Worm (Caenorhabditis elegans) whole organism, late embryonic: ENCODE measurements around the gene btb-9.

ENCODE experiments used
- F13H6.1 ChIP-seq: sonication (generic microtip); optimal IDR thresholded peaks from 2 replicates; lab custom pipeline; 2016; ENCODE audit warnings: missing genetic modification characterization, missing compliant biosample characterization
- Y22D7AL.16 ChIP-seq: sonication (generic microtip); optimal IDR thresholded peaks from 2 replicates; lab custom pipeline; 2016; ENCODE audit warnings: missing genetic modification characterization, missing compliant biosample characterization
- ama-1 ChIP-seq: fragments of 150-350 bp; optimal IDR thresholded peaks from 2 replicates; lab custom pipeline; 2014
- ceh-18 ChIP-seq: sonication (generic microtip); optimal IDR thresholded peaks from 2 replicates; lab custom pipeline; 2016; ENCODE audit warnings: missing genetic modification characterization, missing compliant biosample characterization
- ceh-19 ChIP-seq: fragments of 200-800 bp; sonication (Bioruptor generic); optimal IDR thresholded peaks from 2 replicates; lab custom pipeline; 2018; ENCODE audit warnings: mild to moderate bottlenecking, missing genetic modification characterization, missing compliant biosample characterization
- ceh-2 ChIP-seq: sonication (generic microtip); optimal IDR thresholded peaks from 2 replicates; lab custom pipeline; 2016; ENCODE audit warnings: missing genotype, missing genetic modification characterization, missing compliant biosample characterization
- ceh-22 ChIP-seq: sonication (generic microtip); optimal IDR thresholded peaks from 2 replicates; lab custom pipeline; 2017; ENCODE audit warnings: missing biosample characterization, missing genetic modification characterization
- ceh-30 ChIP-seq: fragments of 150-350 bp; optimal IDR thresholded peaks from 2 replicates; lab custom pipeline; 2014; ENCODE audit warnings: missing biosample characterization, missing genetic modification characterization
- ceh-34 ChIP-seq: sonication (generic microtip); optimal IDR thresholded peaks from 2 replicates; lab custom pipeline; 2016; ENCODE audit warnings: mild to moderate bottlenecking, missing genetic modification characterization, missing compliant biosample characterization
- ceh-45 ChIP-seq: fragments of 200-800 bp; sonication (Bioruptor generic); IDR thresholded peaks from 2 replicates; pipeline ENCODE4 v1.3.6; 2022; ENCODE audit warnings: missing genetic modification reagents, missing genetic modification characterization, missing compliant biosample characterization
- ceh-6 ChIP-seq: fragments of 200-800 bp; sonication (Bioruptor generic); optimal IDR thresholded peaks from 2 replicates; lab custom pipeline; 2018; ENCODE audit warnings: mild to moderate bottlenecking, missing genetic modification characterization, missing compliant biosample characterization
- che-1 ChIP-seq: sonication (generic microtip); optimal IDR thresholded peaks from 2 replicates; lab custom pipeline; 2016; ENCODE audit warnings: mild to moderate bottlenecking, missing genetic modification characterization, missing compliant biosample characterization
- dmd-4 ChIP-seq: sonication (generic microtip); optimal IDR thresholded peaks from 2 replicates; lab custom pipeline; 2016; ENCODE audit warnings: borderline replicate concordance, missing genetic modification characterization, missing compliant biosample characterization
- dve-1 ChIP-seq: sonication (generic microtip); optimal IDR thresholded peaks from 2 replicates; lab custom pipeline; 2017; ENCODE audit warnings: antibody characterized with exemption, mild to moderate bottlenecking, missing genetic modification characterization, missing compliant biosample characterization
- elt-2 ChIP-seq: sonication (generic microtip); optimal IDR thresholded peaks from 2 replicates; lab custom pipeline; 2016; ENCODE audit warnings: missing genetic modification reagents, missing genetic modification characterization, missing compliant biosample characterization
- eyg-1 ChIP-seq: sonication (generic microtip); optimal IDR thresholded peaks from 2 replicates; lab custom pipeline; 2016; ENCODE audit warnings: missing genotype, missing genetic modification characterization, missing compliant biosample characterization
- fax-1 ChIP-seq: sonication (generic microtip); optimal IDR thresholded peaks from 2 replicates; lab custom pipeline; 2016; ENCODE audit warnings: missing genotype, missing genetic modification characterization, missing compliant biosample characterization
- fkh-10 ChIP-seq: fragments of 150-350 bp; optimal IDR thresholded peaks from 2 replicates; lab custom pipeline; 2014; ENCODE audit warnings: missing biosample characterization, missing genetic modification reagents, missing genetic modification characterization
- fkh-6 ChIP-seq: sonication (generic microtip); optimal IDR thresholded peaks from 2 replicates; lab custom pipeline; 2016; ENCODE audit warnings: missing genetic modification characterization, missing compliant biosample characterization
- hlh-15 ChIP-seq: sonication (generic microtip); optimal IDR thresholded peaks from 2 replicates; lab custom pipeline; 2016; ENCODE audit warnings: missing genetic modification characterization, missing compliant biosample characterization
- hlh-30 ChIP-seq: sonication (generic microtip); optimal IDR thresholded peaks from 2 replicates; lab custom pipeline; 2017; ENCODE audit warnings: antibody characterized with exemption, missing genetic modification characterization, missing compliant biosample characterization; ENCODE audit not compliant: insufficient read depth
- lin-11 ChIP-seq: fragments of 200-800 bp; sonication (Bioruptor generic); optimal IDR thresholded peaks from 2 replicates; lab custom pipeline; 2018; ENCODE audit warnings: mild to moderate bottlenecking, missing genetic modification characterization, missing compliant biosample characterization
- madf-2 ChIP-seq: sonication (generic microtip); optimal IDR thresholded peaks from 2 replicates; lab custom pipeline; 2017; ENCODE audit warnings: missing genetic modification characterization, missing compliant biosample characterization
- nfya-1 ChIP-seq: sonication (generic microtip); optimal IDR thresholded peaks from 2 replicates; lab custom pipeline; 2017; ENCODE audit warnings: missing genetic modification characterization, mild to moderate bottlenecking, missing compliant biosample characterization, antibody characterized with exemption, moderate library complexity
- nhr-11 ChIP-seq: fragments of 150-350 bp; optimal IDR thresholded peaks from 2 replicates; lab custom pipeline; 2014; ENCODE audit warnings: missing biosample characterization, missing genetic modification characterization
- npax-4 ChIP-seq: sonication (generic microtip); optimal IDR thresholded peaks from 2 replicates; lab custom pipeline; 2016; ENCODE audit warnings: missing genetic modification characterization, missing compliant biosample characterization
- pag-3 ChIP-seq: sonication (generic microtip); optimal IDR thresholded peaks from 2 replicates; lab custom pipeline; 2016; ENCODE audit warnings: missing compliant biosample characterization, missing genetic modification characterization, borderline replicate concordance
- pat-9 ChIP-seq: fragments of 200-800 bp; sonication (Bioruptor generic); optimal IDR thresholded peaks from 2 replicates; lab custom pipeline; 2018; ENCODE audit warnings: mild to moderate bottlenecking, missing genetic modification characterization, moderate library complexity, missing compliant biosample characterization
- pha-4 ChIP-seq: fragments of 150-350 bp; optimal IDR thresholded peaks from 2 replicates; lab custom pipeline; 2018; ENCODE audit warnings: missing biosample characterization, missing genetic modification reagents, missing genetic modification characterization
- ref-2 ChIP-seq: sonication (generic microtip); optimal IDR thresholded peaks from 2 replicates; lab custom pipeline; 2016; ENCODE audit warnings: missing genetic modification characterization, missing compliant biosample characterization
- rnt-1 ChIP-seq: sonication (generic microtip); optimal IDR thresholded peaks from 2 replicates; lab custom pipeline; 2016; ENCODE audit warnings: missing genetic modification characterization, missing compliant biosample characterization
- sox-2 ChIP-seq: fragments of 200-800 bp; sonication (Bioruptor generic); IDR thresholded peaks from 2 replicates; pipeline ENCODE4 v1.3.6; 2022; ENCODE audit warnings: missing genetic modification reagents, missing genetic modification characterization, missing compliant biosample characterization
- tbx-2 ChIP-seq: sonication (generic microtip); optimal IDR thresholded peaks from 2 replicates; lab custom pipeline; 2016; ENCODE audit warnings: missing genetic modification characterization, missing compliant biosample characterization
- unc-42 ChIP-seq: sonication (generic microtip); optimal IDR thresholded peaks from 2 replicates; lab custom pipeline; 2016; ENCODE audit warnings: missing genotype, missing genetic modification characterization, missing compliant biosample characterization
- unc-55 ChIP-seq: sonication (generic microtip); optimal IDR thresholded peaks from 2 replicates; lab custom pipeline; 2017; ENCODE audit warnings: missing biosample characterization, missing genetic modification reagents, missing genetic modification characterization
- zip-5 ChIP-seq: sonication (generic microtip); optimal IDR thresholded peaks from 2 replicates; lab custom pipeline; 2016; ENCODE audit warnings: missing genetic modification characterization, missing compliant biosample characterization

btb-9 gene

ce11 chrII:1756582-1756981 lies 28.3 kb downstream of the btb-9 start, which contains the start of gene fbxb-53:
TSS of gene fbxb-53 (plus strand) at chrII:1756882.
- TF ChIP-seq Y22D7AL.16 (tag; lab: Kevin White, UChicago) (no peak), F13H6.1 (no peak), ceh-19 (GFP tag; lab: Kevin White, UChicago) (no peak), dve-1 (no peak), pag-3 (tag; lab: Kevin White, UChicago) (no peak), rnt-1 (tag; lab: Kevin White, UChicago) (no peak), fkh-6 (tag; lab: Kevin White, UChicago) (no peak), madf-2 (tag; lab: Kevin White, UChicago) (no peak), ama-1 (no peak), fax-1 (tag; lab: Kevin White, UChicago) (no peak), nfya-1 (tag; lab: Kevin White, UChicago) (no peak), ref-2 (tag; lab: Kevin White, UChicago) (no peak)

ce11 chrII:1757033-1757432 lies 28.7 kb downstream of the btb-9 start, which contains the start of gene F36H5.10:
TSS of gene F36H5.10 (plus strand) at chrII:1757333.
- TF ChIP-seq pat-9 (tag; lab: Kevin White, UChicago) (no peak), ama-1 (no peak), sox-2 (GFP tag; lab: Robert Waterston, UW) (no peak), eyg-1 (tag; lab: Kevin White, UChicago) (no peak), ceh-2 (tag; lab: Kevin White, UChicago) (no peak), pag-3 (tag; lab: Kevin White, UChicago) (no peak)

ce11 chrII:1759602-1760001 lies 31.3 kb downstream of the btb-9 start, which contains the start of gene F36H5.18:
TSS of gene F36H5.18 (plus strand) at chrII:1759902.
- TF ChIP-seq dmd-4 (tag; lab: Kevin White, UChicago) (no peak), zip-5 (tag; lab: Kevin White, UChicago) (no peak), ceh-34 (no peak), pha-4 (tag; lab: Kevin White, UChicago) (no peak), ceh-18 (tag; lab: Kevin White, UChicago) (no peak), hlh-15 (no peak), lin-11 (tag; lab: Kevin White, UChicago) (no peak), ceh-30 (tag; lab: Kevin White, UChicago) (no peak), pag-3 (tag; lab: Kevin White, UChicago) (no peak)

ce11 chrII:1761564-1761963 lies 33.3 kb downstream of the btb-9 start, which contains the start of gene F36H5.4:
TSS of gene F36H5.4 (plus strand) at chrII:1761864.
- TF ChIP-seq hlh-30 (tag; lab: Kevin White, UChicago) (no peak), che-1 (tag; lab: Kevin White, UChicago) (no peak), ceh-34 (no peak), pha-4 (tag; lab: Kevin White, UChicago) (no peak), ceh-45 (GFP tag; lab: Robert Waterston, UW) (no peak), ceh-6 (GFP tag; lab: Kevin White, UChicago) (no peak), unc-42 (tag; lab: Kevin White, UChicago) (no peak), fkh-10 (GFP tag; lab: Kevin White, UChicago) (no peak), tbx-2 (tag; lab: Kevin White, UChicago) (no peak), ceh-22 (tag; lab: Kevin White, UChicago) (no peak), elt-2 (tag; lab: Kevin White, UChicago) (no peak), npax-4 (tag; lab: Kevin White, UChicago) (no peak), unc-55 (GFP tag; lab: Kevin White, UChicago) (no peak), pat-9 (tag; lab: Kevin White, UChicago) (no peak), nhr-11 (tag; lab: Kevin White, UChicago) (no peak)
